Worm (Caenorhabditis elegans) whole organism, L1 larva: Measurements from ENCODE around the gene Y54G2A.36.

Experiments
- dpl-1 ChIP-seq, 3 experiments: fragments of 150-350 bp in 2 of 3; sonication (generic microtip) in 1 of 3; optimal IDR thresholded peaks; 2 replicates each; lab custom pipeline; 2014 to 2017; ENCODE audit warnings: missing biosample characterization in 3 of 3, missing genetic modification characterization in 3 of 3, missing genetic modification reagents in 3 of 3
- elt-2 ChIP-seq: sonication (generic microtip); optimal IDR thresholded peaks from 2 replicates; lab custom pipeline; 2016; ENCODE audit warnings: missing genetic modification characterization, mild to moderate bottlenecking, inconsistent platforms, missing compliant biosample characterization, missing genetic modification reagents
- fkh-10 ChIP-seq: sonication (generic microtip); optimal IDR thresholded peaks from 2 replicates; lab custom pipeline; 2017; ENCODE audit warnings: missing biosample characterization, missing genetic modification reagents, missing genetic modification characterization
- lin-15B ChIP-seq: fragments of 150-350 bp; sonication (generic microtip); optimal IDR thresholded peaks from 3 replicates; lab custom pipeline; 2014; ENCODE audit warnings: missing biosample characterization, missing genetic modification characterization
- lir-3 ChIP-seq: sonication (generic microtip); optimal IDR thresholded peaks from 2 replicates; lab custom pipeline; 2016; ENCODE audit warnings: mild to moderate bottlenecking, missing genetic modification characterization, moderate library complexity, missing compliant biosample characterization; ENCODE audit not compliant: poor library complexity
- vab-15 ChIP-seq: sonication (generic microtip); optimal IDR thresholded peaks from 2 replicates; lab custom pipeline; 2017; ENCODE audit warnings: missing genotype, mild to moderate bottlenecking, missing genetic modification characterization, missing compliant biosample characterization
- xbp-1 ChIP-seq: sonication (generic microtip); optimal IDR thresholded peaks from 2 replicates; lab custom pipeline; 2016; ENCODE audit warnings: missing genetic modification characterization, missing compliant biosample characterization
- ztf-11 ChIP-seq, 2 experiments: sonication (generic microtip); optimal IDR thresholded peaks; 2 replicates each; lab custom pipeline; 2016 to 2017; ENCODE audit warnings: missing genetic modification characterization in 2 of 2, missing biosample characterization in 1 of 2, missing compliant biosample characterization in 1 of 2
- ztf-4 ChIP-seq: fragments of 150-350 bp; optimal IDR thresholded peaks from 2 replicates; lab custom pipeline; 2014; ENCODE audit warnings: missing biosample characterization, missing genetic modification characterization

ce11 chrIV:2864743-2865142 lies 32.8 kb upstream of the Y54G2A.36 start, which contains the start of gene Y54G2A.16:
- TF ChIP-seq elt-2 (no peak), lir-3 (no peak), fkh-10 (GFP tag; lab: Kevin White, UChicago) (no peak), xbp-1 (tag; lab: Kevin White, UChicago) (no peak), dpl-1 (GFP tag; optimal IDR thresholded peaks at IDR 0.05; lab: Kevin White, UChicago) (no peak), vab-15 (no peak), ztf-4 (tag; lab: Kevin White, UChicago) (no peak), lin-15B (no peak), ztf-11 (tag; optimal IDR thresholded peaks at IDR 0.05; lab: Kevin White, UChicago) (no peak)
